Worm (Caenorhabditis elegans) whole organism, late embryonic: ENCODE data around the gene C25F9.14.

Experiments used
- C08G9.2 ChIP-seq: sonication (generic microtip); optimal IDR thresholded peaks from 2 replicates; lab custom pipeline; 2016; ENCODE audit warnings: mild to moderate bottlenecking, missing genetic modification characterization, moderate library complexity, missing compliant biosample characterization
- ama-1 ChIP-seq: fragments of 150-350 bp; optimal IDR thresholded peaks from 2 replicates; lab custom pipeline; 2014
- che-1 ChIP-seq: sonication (generic microtip); optimal IDR thresholded peaks from 2 replicates; lab custom pipeline; 2016; ENCODE audit warnings: mild to moderate bottlenecking, missing genetic modification characterization, missing compliant biosample characterization
- elt-2 ChIP-seq: sonication (generic microtip); optimal IDR thresholded peaks from 2 replicates; lab custom pipeline; 2016; ENCODE audit warnings: missing genetic modification reagents, missing genetic modification characterization, missing compliant biosample characterization
- ets-4 ChIP-seq: sonication (generic microtip); optimal IDR thresholded peaks from 2 replicates; lab custom pipeline; 2016; ENCODE audit warnings: missing genetic modification characterization, missing compliant biosample characterization

ce11 chrV:19462612-19463011, 26.3 kb downstream of the C25F9.14 start, which contains the start of gene Y43F8B.25:
- TF ChIP-seq ama-1 (lab: Kevin White, UChicago), result no peak
- no peak for TF ChIP-seq ets-4
- TF ChIP-seq che-1 (tag; lab: Kevin White, UChicago), result no peak
- TF ChIP-seq C08G9.2 (tag; lab: Kevin White, UChicago), result no peak
- no peak for TF ChIP-seq elt-2
